Worm (Caenorhabditis elegans) whole organism, L4 larva: Measurements from ENCODE around the gene hnd-1.
A peak's percentile ranks its signal among the peaks of the same experiment; 100 is the strongest.

Experiments
- D1046.2 ChIP-seq: fragments of 200-800 bp; sonication (Bioruptor generic); IDR thresholded peaks from 2 replicates; pipeline ENCODE4 v1.3.6; 2022; ENCODE audit warnings: missing genetic modification characterization, missing compliant biosample characterization
- F26F4.8 ChIP-seq: fragments of 200-800 bp; sonication (Bioruptor generic); conservative IDR thresholded peaks from 2 replicates; pipeline ENCODE4 v1.3.6; 2022; ENCODE audit warnings: missing genetic modification characterization, missing compliant biosample characterization
- F49E8.2 ChIP-seq: sonication (generic microtip); optimal IDR thresholded peaks from 2 replicates; lab custom pipeline; 2016; ENCODE audit warnings: missing compliant biosample characterization, mild to moderate bottlenecking, missing genetic modification characterization, borderline replicate concordance
- T26A8.4 ChIP-seq: fragments of 200-800 bp; sonication (Bioruptor generic); IDR thresholded peaks from 2 replicates; pipeline ENCODE4 v1.3.6; 2022; ENCODE audit warnings: missing genetic modification characterization, missing compliant biosample characterization
- Y105C5A.15 ChIP-seq: fragments of 200-800 bp; sonication (Bioruptor generic); IDR thresholded peaks from 2 replicates; pipeline ENCODE4 v1.3.6; 2022; ENCODE audit warnings: missing genetic modification characterization, missing compliant biosample characterization
- Y48G9A.11 ChIP-seq: fragments of 200-800 bp; sonication (Bioruptor generic); IDR thresholded peaks from 2 replicates; pipeline ENCODE4 v1.3.6; 2022; ENCODE audit warnings: missing genetic modification reagents, missing genetic modification characterization, missing compliant biosample characterization
- Y5F2A.4 ChIP-seq: fragments of 200-800 bp; sonication (Bioruptor generic); optimal IDR thresholded peaks from 2 replicates; lab custom pipeline; 2018; ENCODE audit warnings: mild to moderate bottlenecking, missing genetic modification characterization, missing compliant biosample characterization
- aha-1 ChIP-seq: fragments of 150-350 bp; peaks from one replicate; lab custom pipeline; 2014; ENCODE audit warnings: missing biosample characterization, missing genetic modification characterization
- arid-1 ChIP-seq: fragments of 200-800 bp; sonication (Bioruptor generic); conservative IDR thresholded peaks from 2 replicates; pipeline ENCODE4 v1.3.6; 2022; ENCODE audit warnings: missing genetic modification reagents, missing genetic modification characterization, missing compliant biosample characterization
- attf-4 ChIP-seq: sonication (generic microtip); optimal IDR thresholded peaks from 3 replicates; lab custom pipeline; 2017; ENCODE audit warnings: missing biosample characterization, missing genetic modification characterization
- ceh-62 ChIP-seq: sonication (generic microtip); optimal IDR thresholded peaks from 2 replicates; lab custom pipeline; 2017; ENCODE audit warnings: missing biosample characterization, missing genetic modification characterization
- ces-1 ChIP-seq: fragments of 150-350 bp; sonication (generic microtip); optimal IDR thresholded peaks from 4 replicates; lab custom pipeline; 2014; ENCODE audit warnings: missing biosample characterization, missing genetic modification reagents, missing genetic modification characterization
- cey-2 ChIP-seq: sonication (generic microtip); optimal IDR thresholded peaks from 3 replicates; lab custom pipeline; 2017; ENCODE audit warnings: missing genetic modification characterization, mild to moderate bottlenecking, missing compliant biosample characterization, antibody characterized with exemption, borderline replicate concordance; ENCODE audit not compliant: insufficient read depth
- ctbp-1 ChIP-seq: fragments of 200-800 bp; sonication (Bioruptor generic); IDR thresholded peaks from 2 replicates; pipeline ENCODE4 v1.3.6; 2022; ENCODE audit warnings: missing genetic modification reagents, missing genetic modification characterization, missing compliant biosample characterization
- daf-16 ChIP-seq, 3 experiments: sonication (generic microtip); optimal IDR thresholded peaks; 2 replicates each; lab custom pipeline; 2016 to 2017; ENCODE audit warnings: missing genetic modification characterization in 3 of 3, missing genetic modification reagents in 3 of 3, mild to moderate bottlenecking in 2 of 3, missing compliant biosample characterization in 2 of 3, missing biosample characterization in 1 of 3, moderate library complexity in 1 of 3
- dmd-6 ChIP-seq: fragments of 200-800 bp; sonication (Bioruptor generic); IDR thresholded peaks from 2 replicates; pipeline ENCODE4 v1.3.6; 2022; ENCODE audit warnings: missing genetic modification reagents, missing genetic modification characterization, missing compliant biosample characterization
- dmd-8 ChIP-seq: fragments of 200-800 bp; sonication (Bioruptor generic); IDR thresholded peaks from 2 replicates; pipeline ENCODE4 v1.3.6; 2022; ENCODE audit warnings: missing genetic modification characterization, missing compliant biosample characterization
- dmd-9 ChIP-seq: fragments of 200-800 bp; sonication (Bioruptor generic); IDR thresholded peaks from 2 replicates; pipeline ENCODE4 v1.3.6; 2022; ENCODE audit warnings: missing genetic modification reagents, missing genetic modification characterization, missing compliant biosample characterization
- dpl-1 ChIP-seq: fragments of 150-350 bp; optimal IDR thresholded peaks from 2 replicates; lab custom pipeline; 2014; ENCODE audit warnings: missing biosample characterization, missing genetic modification reagents, missing genetic modification characterization
- duxl-1 ChIP-seq: sonication (generic microtip); optimal IDR thresholded peaks from 2 replicates; lab custom pipeline; 2016; ENCODE audit warnings: mild to moderate bottlenecking, missing genetic modification characterization, moderate library complexity, missing compliant biosample characterization; ENCODE audit not compliant: poor library complexity
- egl-27 ChIP-seq: sonication (generic microtip); optimal IDR thresholded peaks from 3 replicates; lab custom pipeline; 2017; ENCODE audit warnings: missing biosample characterization, missing genetic modification reagents, missing genetic modification characterization
- fkh-10 ChIP-seq: fragments of 150-350 bp; optimal IDR thresholded peaks from 2 replicates; lab custom pipeline; 2014; ENCODE audit warnings: missing biosample characterization, missing genetic modification reagents, missing genetic modification characterization
- gei-8 ChIP-seq: fragments of 200-800 bp; sonication (Bioruptor generic); optimal IDR thresholded peaks from 2 replicates; lab custom pipeline; 2018; ENCODE audit warnings: mild to moderate bottlenecking, missing genetic modification characterization, missing compliant biosample characterization
- hlh-30 ChIP-seq: sonication (generic microtip); optimal IDR thresholded peaks from 2 replicates; lab custom pipeline; 2017; ENCODE audit warnings: antibody characterized with exemption, mild to moderate bottlenecking, missing genetic modification characterization, missing compliant biosample characterization; ENCODE audit not compliant: insufficient read depth
- lin-1 ChIP-seq: fragments of 200-800 bp; sonication (Bioruptor generic); IDR thresholded peaks from 2 replicates; pipeline ENCODE4 v1.3.6; 2022; ENCODE audit warnings: missing genetic modification reagents, missing genetic modification characterization, missing compliant biosample characterization
- lin-13 ChIP-seq: fragments of 150-350 bp; optimal IDR thresholded peaks from 2 replicates; lab custom pipeline; 2014; ENCODE audit warnings: missing biosample characterization, missing genetic modification reagents, missing genetic modification characterization
- lin-29 ChIP-seq: fragments of 200-800 bp; sonication (Bioruptor generic); IDR thresholded peaks from 2 replicates; pipeline ENCODE4 v1.3.6; 2022; ENCODE audit warnings: missing genetic modification reagents, missing genetic modification characterization, missing compliant biosample characterization
- lin-38 ChIP-seq: fragments of 200-800 bp; sonication (Bioruptor generic); IDR thresholded peaks from 2 replicates; pipeline ENCODE4 v1.3.6; 2022; ENCODE audit warnings: missing genetic modification reagents, missing genetic modification characterization, missing compliant biosample characterization
- lin-39 ChIP-seq: fragments of 150-350 bp; optimal IDR thresholded peaks from 2 replicates; lab custom pipeline; 2014; ENCODE audit warnings: missing biosample characterization, missing genetic modification reagents, missing genetic modification characterization
- lir-3 ChIP-seq: sonication (generic microtip); optimal IDR thresholded peaks from 2 replicates; lab custom pipeline; 2016; ENCODE audit warnings: mild to moderate bottlenecking, missing genetic modification characterization, missing compliant biosample characterization
- lsy-2 ChIP-seq, 2 experiments: fragments of 150-350 bp in 1 of 2; sonication (generic microtip) in 1 of 2; optimal IDR thresholded peaks; 2 replicates each; lab custom pipeline; 2014 to 2017; ENCODE audit warnings: missing biosample characterization in 2 of 2, missing genetic modification characterization in 2 of 2
- madf-9 ChIP-seq: fragments of 200-800 bp; sonication (Bioruptor generic); conservative IDR thresholded peaks from 2 replicates; pipeline ENCODE4 v1.3.6; 2022; ENCODE audit warnings: missing genetic modification reagents, missing genetic modification characterization, missing compliant biosample characterization
- mdt-29 ChIP-seq: fragments of 200-800 bp; sonication (Bioruptor generic); IDR thresholded peaks from 2 replicates; pipeline ENCODE4 v1.3.6; 2022; ENCODE audit warnings: missing genetic modification reagents, missing genetic modification characterization, missing compliant biosample characterization
- mes-2 ChIP-seq: sonication (generic microtip); optimal IDR thresholded peaks from 2 replicates; lab custom pipeline; 2016; ENCODE audit warnings: missing genotype, mild to moderate bottlenecking, missing genetic modification characterization, missing compliant biosample characterization; ENCODE audit not compliant: poor library complexity, severe bottlenecking
- nhr-102 ChIP-seq: sonication (generic microtip); optimal IDR thresholded peaks from 2 replicates; lab custom pipeline; 2016; ENCODE audit warnings: mild to moderate bottlenecking, missing genetic modification characterization, moderate library complexity, missing compliant biosample characterization
- nhr-25 ChIP-seq: sonication (generic microtip); optimal IDR thresholded peaks from 2 replicates; lab custom pipeline; 2017; ENCODE audit warnings: missing genetic modification characterization, mild to moderate bottlenecking, missing compliant biosample characterization, antibody characterized with exemption, moderate library complexity, borderline replicate concordance; ENCODE audit not compliant: insufficient read depth
- nhr-77 ChIP-seq: fragments of 150-350 bp; optimal IDR thresholded peaks from 2 replicates; lab custom pipeline; 2014; ENCODE audit warnings: missing biosample characterization, missing genetic modification characterization
- pqm-1 ChIP-seq: sonication (generic microtip); optimal IDR thresholded peaks from 2 replicates; lab custom pipeline; 2017; ENCODE audit warnings: missing biosample characterization, missing genetic modification characterization
- set-16 ChIP-seq: fragments of 200-800 bp; sonication (Bioruptor generic); IDR thresholded peaks from 2 replicates; pipeline ENCODE4 v1.3.6; 2022; ENCODE audit warnings: missing genetic modification reagents, missing genetic modification characterization, missing compliant biosample characterization
- snpc-1.2 ChIP-seq: fragments of 200-800 bp; sonication (Bioruptor generic); IDR thresholded peaks from 2 replicates; pipeline ENCODE4 v1.3.6; 2022; ENCODE audit warnings: missing genetic modification reagents, missing genetic modification characterization, missing compliant biosample characterization
- snpc-4 ChIP-seq: fragments of 150-350 bp; optimal IDR thresholded peaks from 2 replicates; lab custom pipeline; 2014; ENCODE audit warnings: missing biosample characterization, missing genetic modification characterization
- spr-3 ChIP-seq: fragments of 200-800 bp; sonication (Bioruptor generic); optimal IDR thresholded peaks from 2 replicates; lab custom pipeline; 2018; ENCODE audit warnings: mild to moderate bottlenecking, missing genetic modification characterization, missing compliant biosample characterization
- tag-97 ChIP-seq: fragments of 200-800 bp; sonication (Bioruptor generic); IDR thresholded peaks from 2 replicates; pipeline ENCODE4 v1.3.6; 2022; ENCODE audit warnings: missing genetic modification characterization, missing compliant biosample characterization
- zfp-2 ChIP-seq: sonication (generic microtip); optimal IDR thresholded peaks from 2 replicates; lab custom pipeline; 2016; ENCODE audit warnings: mild to moderate bottlenecking, missing genetic modification characterization, missing compliant biosample characterization
- zfp-3 ChIP-seq: fragments of 200-800 bp; sonication (Bioruptor generic); conservative IDR thresholded peaks from 2 replicates; pipeline ENCODE4 v1.3.6; 2022; ENCODE audit warnings: missing genetic modification reagents, missing genetic modification characterization, missing compliant biosample characterization
- zip-2 ChIP-seq: fragments of 150-350 bp; optimal IDR thresholded peaks from 2 replicates; lab custom pipeline; 2014; ENCODE audit warnings: missing biosample characterization, missing genetic modification characterization
- ztf-7 ChIP-seq: fragments of 150-350 bp; optimal IDR thresholded peaks from 2 replicates; lab custom pipeline; 2014; ENCODE audit warnings: missing biosample characterization, missing genetic modification characterization

Gene hnd-1

ce11 chrX:11658331-11658730 is 26.0 kb upstream of the hnd-1 start, which contains the start of gene T04F8.3:
Gene T04F8.3 (plus strand): TSS chrX:11658631.
- TF ChIP-seq D1046.2 (GFP tag; lab: Robert Waterston, UW), result no peak
- TF ChIP-seq zfp-3 (GFP tag; lab: Robert Waterston, UW), result no peak
- TF ChIP-seq pqm-1 (tag; lab: Kevin White, UChicago), result no peak
- TF ChIP-seq lin-38 (GFP tag; lab: Robert Waterston, UW), result no peak
- no peak for TF ChIP-seq Y5F2A.4
- TF ChIP-seq set-16 (GFP tag; lab: Robert Waterston, UW), result no peak
- no peak for TF ChIP-seq Y48G9A.11 (GFP tag; lab: Robert Waterston, UW)
- TF ChIP-seq zip-2, result no peak
- no peak for TF ChIP-seq dmd-8
- no peak for TF ChIP-seq nhr-77 (tag; lab: Kevin White, UChicago)

DNA sequence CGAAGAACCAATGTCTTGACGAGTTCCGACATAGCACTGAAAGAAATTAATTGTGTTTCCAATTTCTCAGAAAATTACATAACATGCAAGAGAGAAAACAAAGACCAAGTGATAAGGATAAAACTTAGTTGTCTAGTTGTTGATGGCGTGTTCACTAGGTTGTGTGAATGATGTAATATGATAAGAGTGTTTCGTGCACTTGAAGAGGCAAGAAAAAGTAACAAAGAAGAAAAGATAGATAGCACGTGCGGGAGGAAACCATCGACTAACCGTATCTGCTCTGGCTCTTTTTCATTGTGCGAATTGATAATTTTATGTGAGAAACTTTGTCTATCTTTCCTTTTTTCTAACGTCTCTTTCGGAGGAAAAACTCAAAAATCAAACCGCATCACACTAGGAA is 22.7 kb upstream of the hnd-1 start, which contains the start of gene sfxn-1.5:
Gene sfxn-1.5, minus strand, starts transcription at position 36 of the 400 bp plus-strand sequence.
- TF ChIP-seq lsy-2 (tag; optimal IDR thresholded peaks at IDR 0.05; lab: Kevin White, UChicago), result peak in 1 of 2 experiments; percentile 32
- no peak for TF ChIP-seq Y48G9A.11 (GFP tag; lab: Robert Waterston, UW)
- TF ChIP-seq Y105C5A.15 (GFP tag; lab: Robert Waterston, UW), result no peak
- no peak for TF ChIP-seq D1046.2 (GFP tag; lab: Robert Waterston, UW)
- TF ChIP-seq lir-3, result no peak
- peak; percentile 97 for TF ChIP-seq pqm-1 (tag; lab: Kevin White, UChicago)
- TF ChIP-seq arid-1, result no peak
- no peak for TF ChIP-seq gei-8
- no peak for TF ChIP-seq duxl-1 (tag; lab: Kevin White, UChicago)
- no peak for TF ChIP-seq egl-27
- TF ChIP-seq ceh-62, result no peak
- no peak for TF ChIP-seq mdt-29
- TF ChIP-seq lin-38 (GFP tag; lab: Robert Waterston, UW), result no peak
- TF ChIP-seq snpc-4 (tag; lab: Kevin White, UChicago), result no peak
- TF ChIP-seq lin-1 (GFP tag; lab: Robert Waterston, UW), result peak; percentile 75
- TF ChIP-seq spr-3 (GFP tag; lab: Kevin White, UChicago), result no peak
- no peak for TF ChIP-seq zfp-2
- TF ChIP-seq tag-97 (GFP tag; lab: Robert Waterston, UW), result no peak
- no peak for TF ChIP-seq daf-16 (GFP tag; optimal IDR thresholded peaks at IDR 0.05; lab: Kevin White, UChicago)
- TF ChIP-seq daf-16 (tag; optimal IDR thresholded peaks at IDR 0.05; lab: Kevin White, UChicago), result peak; percentile 98
- no peak for TF ChIP-seq F49E8.2 (tag; lab: Kevin White, UChicago)
- no peak for TF ChIP-seq madf-9 (GFP tag; lab: Robert Waterston, UW)
- TF ChIP-seq aha-1 (tag; lab: Kevin White, UChicago), result peak; percentile 32
- TF ChIP-seq T26A8.4 (GFP tag; lab: Robert Waterston, UW), result no peak
- TF ChIP-seq hlh-30 (tag; lab: Kevin White, UChicago), result peak; percentile 16
- peak; percentile 13 for TF ChIP-seq nhr-102 (tag; lab: Kevin White, UChicago)
- TF ChIP-seq ces-1 (GFP tag; lab: Kevin White, UChicago), result no peak
- no peak for TF ChIP-seq cey-2 (tag; lab: Kevin White, UChicago)
- no peak for TF ChIP-seq dpl-1 (GFP tag; lab: Kevin White, UChicago)
- TF ChIP-seq lin-13 (GFP tag; lab: Kevin White, UChicago), result no peak
- TF ChIP-seq mes-2, result peak; percentile 39
- no peak for TF ChIP-seq set-16 (GFP tag; lab: Robert Waterston, UW)
- peak; percentile 90 for TF ChIP-seq nhr-77 (tag; lab: Kevin White, UChicago)
- TF ChIP-seq nhr-25, result no peak
- TF ChIP-seq fkh-10 (GFP tag; lab: Kevin White, UChicago), result no peak
- TF ChIP-seq dmd-9 (GFP tag; lab: Robert Waterston, UW), result no peak
- TF ChIP-seq attf-4 (tag; lab: Kevin White, UChicago), result no peak
- TF ChIP-seq F26F4.8 (GFP tag; lab: Robert Waterston, UW), result no peak
- TF ChIP-seq ctbp-1 (GFP tag; lab: Robert Waterston, UW), result no peak
- TF ChIP-seq lin-39, result no peak
- TF ChIP-seq dmd-8, result no peak
- TF ChIP-seq lin-29 (GFP tag; lab: Robert Waterston, UW), result no peak
- TF ChIP-seq dmd-6, result peak; percentile 95
- TF ChIP-seq snpc-1.2 (GFP tag; lab: Robert Waterston, UW), result no peak
- peak; percentile 71 for TF ChIP-seq ztf-7 (tag; lab: Kevin White, UChicago)
